Comparison of ENCODE assay signal across 2 worm cellular contexts in the genomic region with DNA sequence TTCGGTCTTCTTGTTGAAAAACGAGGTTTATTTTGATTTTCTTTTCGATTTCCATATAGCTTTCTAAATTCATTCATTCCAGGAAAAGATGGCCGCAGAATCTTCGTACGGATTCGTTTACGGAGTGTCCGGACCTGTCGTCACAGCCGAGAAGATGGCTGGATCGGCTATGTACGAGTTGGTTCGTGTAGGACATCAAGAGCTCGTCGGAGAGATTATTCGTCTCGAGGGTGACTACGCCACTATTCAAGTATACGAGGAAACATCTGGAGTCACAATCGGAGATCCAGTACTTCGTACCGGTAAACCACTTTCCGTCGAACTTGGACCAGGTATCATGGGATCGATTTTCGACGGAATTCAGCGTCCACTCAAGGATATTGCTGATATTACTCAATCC.
TF ChIP-seq lines count a peak whose summit lies in the region.

A gene (plus strand): TSS at position 81 of the 400 bp plus-strand sequence.

TF ChIP-seq in whole organism, L1 larva, 84 proteins besides CTCF, POLR2A, EP300 and RAD21:
- TF ChIP-seq ces-1 (GFP tag; optimal IDR thresholded peaks at IDR 0.05; lab: Kevin White, UChicago) (no peak), isw-1 (GFP tag; IDR thresholded peaks at IDR 0.05; lab: Robert Waterston, UW) (no peak), nhr-76 (tag; optimal IDR thresholded peaks at IDR 0.05; lab: Kevin White, UChicago) (no peak), efl-1 (optimal IDR thresholded peaks at IDR 0.05; lab: Kevin White, UChicago) (no peak), efl-1 (GFP tag; optimal IDR thresholded peaks at IDR 0.05 in 1 of 2; lab: Kevin White, UChicago) (peak in 1 of 2 experiments; percentile 65), nhr-85 (tag; lab: Kevin White, UChicago) (peak; percentile 42)
TF ChIP-seq in whole organism, L1 larva: peak in this region for 2.

TF ChIP-seq in whole organism, young adult, 124 proteins besides CTCF, POLR2A, EP300 and RAD21:
- no peak for TF ChIP-seq him-1 (tag; optimal IDR thresholded peaks at IDR 0.05; lab: Kevin White, UChicago)
- TF ChIP-seq let-607 (tag; optimal IDR thresholded peaks at IDR 0.05; lab: Kevin White, UChicago), result no peak
- no peak for TF ChIP-seq tbp1 (GFP tag; optimal IDR thresholded peaks at IDR 0.05; lab: Kevin White, UChicago)
- no peak for TF ChIP-seq K12H6.12 (tag; optimal IDR thresholded peaks at IDR 0.05; lab: Kevin White, UChicago)
- TF ChIP-seq hsf-1 (GFP tag; IDR thresholded peaks at IDR 0.05; lab: Robert Waterston, UW), result peak; percentile 35; the same call in 1 of the 2 replicates
- TF ChIP-seq ceh-40 (GFP tag; IDR thresholded peaks at IDR 0.05; lab: Robert Waterston, UW), result no peak
